Fruit fly (Drosophila melanogaster): ENCODE measurements around the gene Acsx4.

DNA sequence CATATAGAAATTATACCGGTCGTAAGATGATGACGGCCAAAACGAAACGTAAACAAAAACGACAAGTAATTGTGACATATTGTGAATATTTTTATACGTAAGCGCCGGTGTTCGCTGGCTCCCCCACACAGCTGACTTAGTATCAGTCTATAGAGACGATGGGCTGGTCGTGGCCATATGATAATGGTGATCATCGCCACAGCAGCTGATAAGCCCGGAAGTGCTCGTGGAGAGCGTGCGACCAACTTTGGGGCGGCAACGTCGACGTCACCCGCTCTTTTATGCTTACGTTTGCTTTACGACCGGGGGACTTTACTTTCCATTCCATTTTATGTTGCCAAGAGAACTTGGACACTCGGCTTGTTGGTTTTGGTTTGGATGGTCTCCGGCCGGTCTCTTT is 9.4 kb downstream of the Acsx4 start:
- no peak for TF ChIP-seq EcR (GFP tag; optimal IDR thresholded peaks at IDR 0.05)
- no peak for TF ChIP-seq rn (GFP tag; IDR thresholded peaks at IDR 0.05)
- no peak for TF ChIP-seq CG8159 (tag; optimal IDR thresholded peaks at IDR 0.05)
- TF ChIP-seq CG9948 (tag; optimal IDR thresholded peaks at IDR 0.05), result no peak
- TF ChIP-seq Pif1B (GFP tag; optimal IDR thresholded peaks at IDR 0.05), result no peak
- no peak for TF ChIP-seq CG4496 (GFP tag; IDR thresholded peaks at IDR 0.05)
- TF ChIP-seq CG10348 (GFP tag; IDR thresholded peaks at IDR 0.05), result no peak
- no peak for TF ChIP-seq CG13204 (GFP tag; optimal IDR thresholded peaks at IDR 0.05)
